Worm (Caenorhabditis elegans): ENCODE measurements around the gene fbxb-63.
"Not testable (repeated sequence)": the region's sequence is repeated elsewhere in the genome, so short reads cannot be mapped to it uniquely, and the experiment has no call there.

Gene fbxb-63

ce11 chrV:19282314-19282713 lies 21.2 kb downstream of the fbxb-63 start, which contains the start of gene fbxb-117:
Gene fbxb-117, plus strand, starts transcription at chrV:19282614.
- TF ChIP-seq K02D7.2 (tag; optimal IDR thresholded peaks at IDR 0.05): no peak

- TF ChIP-seq ttx-3 (tag; optimal IDR thresholded peaks at IDR 0.05) (no peak), pha-2 (tag; optimal IDR thresholded peaks at IDR 0.05) (no peak)
Observed at ce11 chrV:19279888-19280287, 23.6 kb downstream of the fbxb-63 start, which contains the start of gene F21D9.8. Gene F21D9.8, minus strand, starts transcription at chrV:19279988.

ce11 chrV:19278488-19278887 lies 25.0 kb downstream of the fbxb-63 start:
- TF ChIP-seq elt-2 (tag; optimal IDR thresholded peaks at IDR 0.05) (no peak), nhr-11 (tag; optimal IDR thresholded peaks at IDR 0.05) (no peak), sox-4 (tag; optimal IDR thresholded peaks at IDR 0.05) (no peak), hlh-30 (tag; optimal IDR thresholded peaks at IDR 0.05; ENCODE audit: insufficient read depth) (no peak), pax-1 (tag; optimal IDR thresholded peaks at IDR 0.05) (no peak), ceh-22 (tag; optimal IDR thresholded peaks at IDR 0.05) (no peak), pqm-1 (tag; optimal IDR thresholded peaks at IDR 0.05) (no peak), gmeb-2 (tag; optimal IDR thresholded peaks at IDR 0.05) (no peak), ceh-9 (tag; optimal IDR thresholded peaks at IDR 0.05) (no peak), zip-5 (tag; optimal IDR thresholded peaks at IDR 0.05) (no peak), ceh-6 (GFP tag; optimal IDR thresholded peaks at IDR 0.05) (no peak), ceh-45 (GFP tag; IDR thresholded peaks at IDR 0.05) (no peak), odd-2 (tag; optimal IDR thresholded peaks at IDR 0.05) (no peak), ceh-24 (tag; optimal IDR thresholded peaks at IDR 0.05) (no peak)

- TF ChIP-seq odd-2 (tag; optimal IDR thresholded peaks at IDR 0.05) (no peak), eyg-1 (tag; optimal IDR thresholded peaks at IDR 0.05) (no peak), fkh-6 (tag; optimal IDR thresholded peaks at IDR 0.05) (no peak), K02D7.2 (tag; optimal IDR thresholded peaks at IDR 0.05) (no peak), zip-5 (tag; optimal IDR thresholded peaks at IDR 0.05) (no peak), sdc-2 (tag; optimal IDR thresholded peaks at IDR 0.05) (no peak), mec-3 (tag; optimal IDR thresholded peaks at IDR 0.05; ENCODE audit: borderline replicate concordance) (no peak), ref-2 (tag; optimal IDR thresholded peaks at IDR 0.05) (no peak), ceh-48 (tag; optimal IDR thresholded peaks at IDR 0.05) (no peak), ttx-3 (tag; optimal IDR thresholded peaks at IDR 0.05) (no peak), npax-4 (tag; optimal IDR thresholded peaks at IDR 0.05) (no peak), gmeb-2 (tag; optimal IDR thresholded peaks at IDR 0.05) (no peak), ceh-19 (GFP tag; optimal IDR thresholded peaks at IDR 0.05) (no peak), pqm-1 (tag; optimal IDR thresholded peaks at IDR 0.05) (no peak), ceh-6 (GFP tag; optimal IDR thresholded peaks at IDR 0.05) (no peak), elt-2 (tag; optimal IDR thresholded peaks at IDR 0.05) (no peak), sox-2 (GFP tag; IDR thresholded peaks at IDR 0.05) (no peak)
Observed at ce11 chrV:19276354-19276753, 27.2 kb downstream of the fbxb-63 start.

- not testable (repeated sequence) for TF ChIP-seq ceh-2 (tag; optimal IDR thresholded peaks at IDR 0.05); ceh-6 (GFP tag; optimal IDR thresholded peaks at IDR 0.05); ceh-31 (tag; optimal IDR thresholded peaks at IDR 0.05)
Observed at ce11 chrV:19264148-19264547, 39.4 kb downstream of the fbxb-63 start, which contains the start of gene F21D9.1. Gene F21D9.1, plus strand, starts transcription at chrV:19264448.

ce11 chrV:19262349-19262748 lies 41.2 kb downstream of the fbxb-63 start, which contains the start of gene F21D9.2:
Gene F21D9.2, minus strand, starts transcription at chrV:19262449.
- TF ChIP-seq pha-2 (tag; optimal IDR thresholded peaks at IDR 0.05): no peak
- no peak for TF ChIP-seq npax-4 (tag; optimal IDR thresholded peaks at IDR 0.05)
- TF ChIP-seq pax-1 (tag; optimal IDR thresholded peaks at IDR 0.05): no peak
- TF ChIP-seq pqm-1 (tag; optimal IDR thresholded peaks at IDR 0.05): no peak
- no peak for TF ChIP-seq gmeb-2 (tag; optimal IDR thresholded peaks at IDR 0.05)
- TF ChIP-seq sox-2 (GFP tag; IDR thresholded peaks at IDR 0.05): no peak
- TF ChIP-seq zip-5 (tag; optimal IDR thresholded peaks at IDR 0.05): no peak

- TF ChIP-seq ama-1 (optimal IDR thresholded peaks at IDR 0.05) (no peak), pqm-1 (tag; optimal IDR thresholded peaks at IDR 0.05) (no peak), elt-4 (tag; optimal IDR thresholded peaks at IDR 0.05) (no peak), dmd-4 (tag; optimal IDR thresholded peaks at IDR 0.05; ENCODE audit: borderline replicate concordance) (no peak), pag-3 (tag; optimal IDR thresholded peaks at IDR 0.05; ENCODE audit: borderline replicate concordance) (no peak)
Observed at ce11 chrV:19260686-19261085, 42.8 kb downstream of the fbxb-63 start.
